Fruit fly (Drosophila melanogaster): Measurements from ENCODE around the gene CG12984.

CG12984 gene

DNA sequence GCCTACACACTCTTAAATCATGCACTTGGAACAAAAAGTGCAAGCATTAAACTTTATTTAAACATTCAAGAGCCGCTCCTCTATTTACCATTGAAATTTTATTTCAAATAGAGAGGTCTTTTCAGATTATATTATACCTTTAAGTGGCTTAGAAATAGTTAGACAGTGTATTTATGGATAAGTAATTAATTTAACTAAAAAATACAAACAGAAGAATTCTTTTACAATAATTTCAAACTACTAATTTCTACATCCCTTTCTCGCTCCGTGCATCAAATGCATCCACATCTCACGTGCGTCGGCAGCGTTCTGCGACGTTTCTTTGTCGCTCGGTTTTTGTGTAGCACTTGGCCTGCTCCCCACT lies 41.4 kb upstream of the CG12984 start (continued):
- TF ChIP-seq Awh (GFP tag; IDR thresholded peaks at IDR 0.05) (peak; percentile 65), CG7839 (tag; optimal IDR thresholded peaks at IDR 0.05) (peak; percentile 75), CG2199 (GFP tag; IDR thresholded peaks at IDR 0.05) (no peak), MESR4 (GFP tag; optimal IDR thresholded peaks at IDR 0.05) (no peak), tna (GFP tag; IDR thresholded peaks at IDR 0.05; ENCODE audit: partially characterized antibody) (no peak), Lpt (GFP tag; optimal IDR thresholded peaks at IDR 0.05) (no peak), jumu (GFP tag; optimal IDR thresholded peaks at IDR 0.05) (no peak), CG4707 (GFP tag; optimal IDR thresholded peaks at IDR 0.05) (peak; percentile 0), Fer3 (tag; optimal IDR thresholded peaks at IDR 0.05) (peak; percentile 11), HmgZ (tag; optimal IDR thresholded peaks at IDR 0.05) (no peak), Hand (GFP tag; optimal IDR thresholded peaks at IDR 0.05) (no peak), bcd (GFP tag; optimal IDR thresholded peaks at IDR 0.05) (peak; percentile 63), ttk (GFP tag; IDR thresholded peaks at IDR 0.05) (peak; percentile 64), CG18599 (GFP tag; optimal IDR thresholded peaks at IDR 0.05) (peak; percentile 27), CG33557 (GFP tag; optimal IDR thresholded peaks at IDR 0.05) (peak; percentile 70), Dek (tag; optimal IDR thresholded peaks at IDR 0.05) (no peak), CG4730 (GFP tag; IDR thresholded peaks at IDR 0.05) (no peak), Chrac-16 (GFP tag; optimal IDR thresholded peaks at IDR 0.05) (peak; percentile 45), CG2120 (GFP tag; optimal IDR thresholded peaks at IDR 0.05) (no peak), Jarid2 (GFP tag; optimal IDR thresholded peaks at IDR 0.05) (no peak), TFAM (GFP tag; optimal IDR thresholded peaks at IDR 0.05) (no peak), D19B (GFP tag; optimal IDR thresholded peaks at IDR 0.05) (no peak), CG6689 (GFP tag; IDR thresholded peaks at IDR 0.05) (peak; percentile 68), CG4854 (GFP tag; optimal IDR thresholded peaks at IDR 0.05) (no peak), gsb (GFP tag; IDR thresholded peaks at IDR 0.05) (no peak), CG32772 (GFP tag; IDR thresholded peaks at IDR 0.05) (peak; percentile 39; the same call in 1 of the 2 replicates), tx (GFP tag; optimal IDR thresholded peaks at IDR 0.05) (no peak), CG5245 (GFP tag; optimal IDR thresholded peaks at IDR 0.05) (peak; percentile 10), HLH3B (GFP tag; IDR thresholded peaks at IDR 0.05) (peak; percentile 58; the same call in 1 of the 2 replicates), BEAF-32 (GFP tag; optimal IDR thresholded peaks at IDR 0.05) (no peak), Blimp-1 (GFP tag; optimal IDR thresholded peaks at IDR 0.05) (peak; percentile 85), pnt (GFP tag; optimal IDR thresholded peaks at IDR 0.05) (peak; percentile 11), E2f2 (GFP tag; IDR thresholded peaks at IDR 0.05) (0 out of 2 replicates have a peak, but pooled peaks have one; percentile 5), vvl (GFP tag; IDR thresholded peaks at IDR 0.05) (peak; percentile 64; the same call in 1 of the 2 replicates), sob (GFP tag; IDR thresholded peaks at IDR 0.05) (no peak), CG17568 (GFP tag; optimal IDR thresholded peaks at IDR 0.05) (peak; percentile 5), Elba2 (GFP tag; optimal IDR thresholded peaks at IDR 0.05) (no peak), CG4282 (GFP tag; optimal IDR thresholded peaks at IDR 0.05) (no peak), al (GFP tag; IDR thresholded peaks at IDR 0.05) (no peak), pho (GFP tag; optimal IDR thresholded peaks at IDR 0.05) (no peak), CG14710 (tag; optimal IDR thresholded peaks at IDR 0.05) (peak; percentile 79), CG11504 (tag; optimal IDR thresholded peaks at IDR 0.05) (peak; percentile 81), so (GFP tag; IDR thresholded peaks at IDR 0.05) (peak; percentile 15; the same call in 1 of the 3 replicates), Hr51 (GFP tag; optimal IDR thresholded peaks at IDR 0.05) (peak in 1 of 2 experiments; percentile 68), dan (GFP tag; IDR thresholded peaks at IDR 0.05) (no peak), fru (optimal IDR thresholded peaks at IDR 0.05) (no peak), Xbp1 (GFP tag; optimal IDR thresholded peaks at IDR 0.05) (peak; percentile 62), bowl (GFP tag; IDR thresholded peaks at IDR 0.05) (no peak), Vsx1 (GFP tag; optimal IDR thresholded peaks at IDR 0.05) (no peak), Myb (GFP tag; optimal IDR thresholded peaks at IDR 0.05) (no peak), klu (GFP tag; IDR thresholded peaks at IDR 0.05) (no peak), gce (GFP tag; IDR thresholded peaks at IDR 0.05) (no peak)
